Worm (Caenorhabditis elegans): ENCODE results near the gene aqp-11.

aqp-11 gene

DNA sequence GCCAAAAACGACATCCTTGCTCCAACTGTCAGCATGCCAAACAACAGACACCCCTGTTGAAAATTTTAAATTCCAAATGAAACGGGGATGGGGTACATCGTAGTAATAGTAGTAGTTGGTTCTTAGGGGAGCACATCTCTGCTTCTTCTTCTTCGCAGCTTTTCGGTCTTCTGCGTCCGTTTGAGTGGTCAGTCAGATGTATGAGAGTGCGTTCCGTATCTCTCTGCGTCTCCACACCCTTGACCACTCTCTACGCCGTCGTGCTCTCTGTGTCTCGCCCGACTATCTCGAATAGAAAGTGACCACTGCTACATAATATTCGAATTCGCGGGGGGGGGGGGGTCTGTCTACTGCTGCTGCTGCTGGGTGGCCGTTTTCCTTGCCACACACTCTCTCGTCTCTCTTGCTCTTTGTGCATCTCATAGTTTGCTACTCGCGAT lies 39.8 kb downstream of the aqp-11 start:
- TF ChIP-seq egrh-3 (GFP tag; IDR thresholded peaks at IDR 0.05) (0 out of 2 replicates have a peak, but pooled peaks have one; percentile 19), pbrm-1 (GFP tag; IDR thresholded peaks at IDR 0.05) (0 out of 2 replicates have a peak, but pooled peaks have one; percentile 28), unc-62 (GFP tag; optimal IDR thresholded peaks at IDR 0.05) (no peak), akir-1 (GFP tag; optimal IDR thresholded peaks at IDR 0.05) (no peak), mes-4 (tag; optimal IDR thresholded peaks at IDR 0.05) (no peak), ceh-100 (GFP tag; IDR thresholded peaks at IDR 0.05) (no peak), lin-26 (GFP tag; IDR thresholded peaks at IDR 0.05) (no peak), dox-1 (GFP tag; IDR thresholded peaks at IDR 0.05) (0 out of 2 replicates have a peak, but pooled peaks have one; percentile 39), nhr-80 (tag; optimal IDR thresholded peaks at IDR 0.05) (peak; percentile 20), snpc-1.3 (tag; optimal IDR thresholded peaks at IDR 0.05; ENCODE audit: insufficient read depth) (no peak), F39B2.1 (GFP tag; IDR thresholded peaks at IDR 0.05) (no peak), Y53F4B.3 (GFP tag; IDR thresholded peaks at IDR 0.05) (no peak), zfh-2 (GFP tag; conservative IDR thresholded peaks at IDR 0.05) (peak; percentile 91), ztf-6 (GFP tag; IDR thresholded peaks at IDR 0.05) (no peak), F37B4.10 (GFP tag; IDR thresholded peaks at IDR 0.05) (no peak), repo-1 (tag; optimal IDR thresholded peaks at IDR 0.05) (no peak), hmg-1.2 (GFP tag; IDR thresholded peaks at IDR 0.05) (peak; percentile 84), cebp-1 (GFP tag; IDR thresholded peaks at IDR 0.05) (no peak), cebp-1 (tag; optimal IDR thresholded peaks at IDR 0.05) (no peak), nhr-90 (tag; optimal IDR thresholded peaks at IDR 0.05) (no peak)

DNA sequence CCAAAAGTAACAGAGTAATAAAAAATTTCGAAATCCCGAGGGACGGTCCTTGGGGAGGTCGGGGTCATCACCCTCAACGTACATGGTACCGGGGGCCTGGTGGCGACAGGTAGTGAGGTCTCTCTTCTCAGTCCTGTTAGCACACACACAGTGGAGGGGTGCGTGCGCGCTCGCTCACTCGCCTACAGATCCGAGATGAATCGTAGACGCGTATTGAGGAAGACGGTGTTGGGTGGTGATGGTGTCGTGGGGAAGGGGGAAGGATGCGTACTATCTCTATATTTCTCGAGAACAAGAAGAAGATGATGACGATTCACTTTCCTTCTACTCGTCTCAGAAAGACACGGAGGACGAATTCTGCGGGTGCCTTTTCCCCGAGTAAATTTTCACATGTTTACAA lies 40.7 kb downstream of the aqp-11 start:
- TF ChIP-seq lsy-27 (tag; optimal IDR thresholded peaks at IDR 0.05; ENCODE audit: borderline replicate concordance, insufficient read depth) (no peak), zfh-2 (GFP tag; conservative IDR thresholded peaks at IDR 0.05) (peak; percentile 65)

DNA sequence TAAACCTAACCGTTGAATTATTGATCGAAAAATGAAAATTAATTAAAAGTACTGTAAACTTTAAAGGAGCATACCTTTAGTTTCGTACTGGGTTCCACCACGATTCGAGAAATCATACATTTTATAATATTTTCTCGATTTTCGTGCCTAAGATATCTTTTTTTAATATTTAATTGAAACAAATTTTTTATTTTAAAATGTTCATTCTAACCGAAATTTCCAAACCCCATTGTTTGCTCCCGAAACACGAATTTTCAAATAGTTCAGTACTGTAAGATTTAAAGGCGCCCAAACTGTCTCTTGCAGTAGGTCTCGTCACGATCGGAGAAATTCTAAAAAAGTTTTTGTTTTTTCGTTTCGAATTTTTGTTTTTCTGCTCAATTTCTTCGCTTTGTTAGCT lies 41.9 kb downstream of the aqp-11 start:
- peak; percentile 86 for TF ChIP-seq F33H1.4 (GFP tag; IDR thresholded peaks at IDR 0.05)
- peak; percentile 52 for TF ChIP-seq madf-8 (GFP tag; conservative IDR thresholded peaks at IDR 0.05)
- TF ChIP-seq madf-6 (GFP tag; IDR thresholded peaks at IDR 0.05), result peak; percentile 64
- peak; percentile 53 for TF ChIP-seq xnd-1 (tag; optimal IDR thresholded peaks at IDR 0.05)
- peak; percentile 73 for TF ChIP-seq D2030.7 (GFP tag; IDR thresholded peaks at IDR 0.05)
- no peak for TF ChIP-seq lin-26 (GFP tag; IDR thresholded peaks at IDR 0.05)
- TF ChIP-seq ceh-40 (GFP tag; IDR thresholded peaks at IDR 0.05), result no peak
- peak; percentile 22 for TF ChIP-seq lin-54 (GFP tag; optimal IDR thresholded peaks at IDR 0.05)
- peak; percentile 38; the same call in 1 of the 2 replicates for TF ChIP-seq ceh-91 (GFP tag; IDR thresholded peaks at IDR 0.05)
- TF ChIP-seq chd-7 (tag; optimal IDR thresholded peaks at IDR 0.05), result no peak
- TF ChIP-seq dox-1 (GFP tag; IDR thresholded peaks at IDR 0.05), result peak; percentile 21; the same call in 1 of the 2 replicates
- TF ChIP-seq lsl-1 (GFP tag; optimal IDR thresholded peaks at IDR 0.05), result peak; percentile 95

DNA sequence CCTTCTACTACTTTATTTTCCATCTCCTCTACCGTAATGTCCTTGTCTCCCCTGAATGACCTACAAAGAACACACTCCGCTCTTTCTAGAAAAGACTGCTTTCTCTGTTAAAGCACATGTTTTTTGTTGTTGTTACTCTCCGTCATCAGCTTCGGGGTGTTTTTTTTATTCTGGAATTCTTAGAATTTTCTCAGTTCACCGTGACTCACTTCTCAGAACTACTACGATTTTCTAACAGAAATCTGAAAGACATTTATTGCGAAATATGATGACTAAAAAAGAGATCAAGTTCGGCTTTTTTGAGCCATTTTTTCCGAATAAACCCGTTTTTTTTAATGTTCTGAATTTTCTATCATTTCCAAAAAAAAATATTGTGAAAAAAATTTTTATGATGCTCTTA lies 43.2 kb downstream of the aqp-11 start:
- TF ChIP-seq ets-4 (GFP tag; optimal IDR thresholded peaks at IDR 0.05), result no peak
- no peak for TF ChIP-seq egl-18 (GFP tag; IDR thresholded peaks at IDR 0.05)
- no peak for TF ChIP-seq cebp-1 (GFP tag; IDR thresholded peaks at IDR 0.05)
- peak; percentile 85 for TF ChIP-seq cebp-1 (tag; optimal IDR thresholded peaks at IDR 0.05)
- TF ChIP-seq ztf-26 (tag; optimal IDR thresholded peaks at IDR 0.05), result no peak
- TF ChIP-seq F57C9.4 (tag; optimal IDR thresholded peaks at IDR 0.05), result no peak
- TF ChIP-seq K12H6.12 (tag; optimal IDR thresholded peaks at IDR 0.05), result peak; percentile 39
- TF ChIP-seq D2030.7 (GFP tag; IDR thresholded peaks at IDR 0.05), result no peak
- TF ChIP-seq C17E4.6 (GFP tag; IDR thresholded peaks at IDR 0.05), result no peak
- no peak for TF ChIP-seq lin-35 (GFP tag; optimal IDR thresholded peaks at IDR 0.05)
- no peak for TF ChIP-seq ztf-22 (GFP tag; optimal IDR thresholded peaks at IDR 0.05)
- TF ChIP-seq die-1 (tag; optimal IDR thresholded peaks at IDR 0.05), result no peak
